Worm (Caenorhabditis elegans) whole organism, mixed stage, embryonic: ENCODE results near the gene srxa-10.
A peak's percentile ranks its signal among the peaks of the same experiment; 100 is the strongest.

Experiments
- M03D4.4 ChIP-seq: sonication (generic microtip); optimal IDR thresholded peaks from 2 replicates; lab custom pipeline; 2017; ENCODE audit warnings: mild to moderate bottlenecking, missing genetic modification characterization, missing compliant biosample characterization
- bed-3 ChIP-seq: fragments of 200-800 bp; sonication (Bioruptor generic); optimal IDR thresholded peaks from 3 replicates; lab custom pipeline; 2018; ENCODE audit warnings: mild to moderate bottlenecking, missing genetic modification characterization, moderate library complexity, missing compliant biosample characterization
- blmp-1 ChIP-seq: fragments of 150-350 bp; optimal IDR thresholded peaks from 2 replicates; lab custom pipeline; 2014; ENCODE audit warnings: missing biosample characterization, missing genetic modification characterization
- ceh-39 ChIP-seq: fragments of 150-350 bp; optimal IDR thresholded peaks from 2 replicates; lab custom pipeline; 2014; ENCODE audit warnings: missing biosample characterization, missing genetic modification characterization
- ceh-43 ChIP-seq: fragments of 200-800 bp; sonication (Bioruptor generic); optimal IDR thresholded peaks from 2 replicates; lab custom pipeline; 2018; ENCODE audit warnings: mild to moderate bottlenecking, missing genetic modification characterization, moderate library complexity, missing compliant biosample characterization
- ceh-83 ChIP-seq: fragments of 200-800 bp; sonication (Bioruptor generic); optimal IDR thresholded peaks from 2 replicates; lab custom pipeline; 2018; ENCODE audit warnings: mild to moderate bottlenecking, missing genetic modification characterization, missing compliant biosample characterization
- ces-1 ChIP-seq: fragments of 150-350 bp; optimal IDR thresholded peaks from 2 replicates; lab custom pipeline; 2014; ENCODE audit warnings: missing biosample characterization, missing genetic modification reagents, missing genetic modification characterization
- cnd-1 ChIP-seq: fragments of 200-800 bp; sonication (Bioruptor generic); optimal IDR thresholded peaks from 2 replicates; lab custom pipeline; 2018; ENCODE audit warnings: mild to moderate bottlenecking, missing genetic modification characterization, missing compliant biosample characterization
- drap-1 ChIP-seq: fragments of 200-800 bp; sonication (Bioruptor generic); optimal IDR thresholded peaks from 3 replicates; lab custom pipeline; 2018; ENCODE audit warnings: mild to moderate bottlenecking, missing genetic modification characterization, missing compliant biosample characterization
- elt-3 ChIP-seq: fragments of 150-350 bp; optimal IDR thresholded peaks from 2 replicates; lab custom pipeline; 2014; ENCODE audit warnings: missing biosample characterization, missing genetic modification characterization
- flh-1 ChIP-seq: fragments of 200-800 bp; sonication (Bioruptor generic); optimal IDR thresholded peaks from 2 replicates; lab custom pipeline; 2018; ENCODE audit warnings: mild to moderate bottlenecking, missing genetic modification characterization, moderate library complexity, missing compliant biosample characterization
- ham-2 ChIP-seq: fragments of 200-800 bp; sonication (Bioruptor generic); optimal IDR thresholded peaks from 2 replicates; lab custom pipeline; 2018; ENCODE audit warnings: mild to moderate bottlenecking, missing genetic modification characterization, missing compliant biosample characterization
- hlh-1 ChIP-seq: fragments of 150-350 bp; optimal IDR thresholded peaks from 2 replicates; lab custom pipeline; 2014; ENCODE audit warnings: missing biosample characterization, missing genetic modification reagents, missing genetic modification characterization
- lin-13 ChIP-seq: fragments of 150-350 bp; optimal IDR thresholded peaks from 2 replicates; lab custom pipeline; 2014; ENCODE audit warnings: missing biosample characterization, missing genetic modification characterization
- lin-32 ChIP-seq: fragments of 200-800 bp; sonication (Bioruptor generic); optimal IDR thresholded peaks from 2 replicates; lab custom pipeline; 2018; ENCODE audit warnings: mild to moderate bottlenecking, missing genetic modification characterization, missing compliant biosample characterization
- lsy-2 ChIP-seq: fragments of 150-350 bp; optimal IDR thresholded peaks from 2 replicates; lab custom pipeline; 2014; ENCODE audit warnings: missing biosample characterization, missing genetic modification characterization
- mab-5 ChIP-seq: fragments of 150-350 bp; optimal IDR thresholded peaks from 2 replicates; lab custom pipeline; 2014; ENCODE audit warnings: missing biosample characterization, missing genetic modification characterization
- mep-1 ChIP-seq: fragments of 150-350 bp; optimal IDR thresholded peaks from 2 replicates; lab custom pipeline; 2017; ENCODE audit warnings: missing biosample characterization, missing genetic modification reagents, missing genetic modification characterization, inconsistent platforms
- mls-2 ChIP-seq: sonication (generic microtip); optimal IDR thresholded peaks from 2 replicates; lab custom pipeline; 2016; ENCODE audit warnings: mild to moderate bottlenecking, missing genetic modification characterization, moderate library complexity, missing compliant biosample characterization
- nhr-12 ChIP-seq: fragments of 150-350 bp; optimal IDR thresholded peaks from 2 replicates; lab custom pipeline; 2014; ENCODE audit warnings: missing biosample characterization, missing genetic modification characterization
- nhr-2 ChIP-seq: fragments of 150-350 bp; optimal IDR thresholded peaks from 2 replicates; lab custom pipeline; 2014; ENCODE audit warnings: missing biosample characterization, missing genetic modification characterization
- nhr-237 ChIP-seq: fragments of 150-350 bp; optimal IDR thresholded peaks from 2 replicates; lab custom pipeline; 2014; ENCODE audit warnings: missing biosample characterization, missing genetic modification characterization
- nhr-28 ChIP-seq: fragments of 150-350 bp; optimal IDR thresholded peaks from 2 replicates; lab custom pipeline; 2014; ENCODE audit warnings: missing biosample characterization, missing genetic modification characterization
- nhr-76 ChIP-seq: sonication (generic microtip); optimal IDR thresholded peaks from 2 replicates; lab custom pipeline; 2017; ENCODE audit warnings: missing biosample characterization, missing genetic modification characterization
- pha-4 ChIP-seq: fragments of 150-350 bp; optimal IDR thresholded peaks from 2 replicates; lab custom pipeline; 2018; ENCODE audit warnings: missing biosample characterization, missing genetic modification reagents, missing genetic modification characterization
- sem-2 ChIP-seq: fragments of 200-800 bp; sonication (Bioruptor generic); optimal IDR thresholded peaks from 2 replicates; lab custom pipeline; 2018; ENCODE audit warnings: mild to moderate bottlenecking, missing genetic modification characterization, missing compliant biosample characterization
- snpc-4 ChIP-seq: fragments of 150-350 bp; optimal IDR thresholded peaks from 2 replicates; lab custom pipeline; 2014; ENCODE audit warnings: missing biosample characterization, missing genetic modification characterization
- sptf-1 ChIP-seq: sonication (generic microtip); optimal IDR thresholded peaks from 2 replicates; lab custom pipeline; 2017; ENCODE audit warnings: mild to moderate bottlenecking, missing genetic modification characterization, moderate library complexity, missing compliant biosample characterization
- tbx-8 ChIP-seq: fragments of 200-800 bp; sonication (Bioruptor generic); optimal IDR thresholded peaks from 2 replicates; lab custom pipeline; 2018; ENCODE audit warnings: mild to moderate bottlenecking, missing genetic modification characterization, moderate library complexity, missing compliant biosample characterization
- unc-120 ChIP-seq: sonication (generic microtip); optimal IDR thresholded peaks from 2 replicates; lab custom pipeline; 2017; ENCODE audit warnings: missing genetic modification characterization, missing compliant biosample characterization; ENCODE audit not compliant: poor library complexity, severe bottlenecking
- unc-62 ChIP-seq: fragments of 150-350 bp; optimal IDR thresholded peaks from 2 replicates; lab custom pipeline; 2014; ENCODE audit warnings: missing biosample characterization, missing genetic modification reagents, missing genetic modification characterization
- zip-8 ChIP-seq: fragments of 150-350 bp; optimal IDR thresholded peaks from 2 replicates; lab custom pipeline; 2014; ENCODE audit warnings: missing biosample characterization, missing genetic modification characterization
- ztf-11 ChIP-seq: fragments of 150-350 bp; optimal IDR thresholded peaks from 2 replicates; lab custom pipeline; 2014; ENCODE audit warnings: missing biosample characterization, missing genetic modification characterization

Gene srxa-10

DNA sequence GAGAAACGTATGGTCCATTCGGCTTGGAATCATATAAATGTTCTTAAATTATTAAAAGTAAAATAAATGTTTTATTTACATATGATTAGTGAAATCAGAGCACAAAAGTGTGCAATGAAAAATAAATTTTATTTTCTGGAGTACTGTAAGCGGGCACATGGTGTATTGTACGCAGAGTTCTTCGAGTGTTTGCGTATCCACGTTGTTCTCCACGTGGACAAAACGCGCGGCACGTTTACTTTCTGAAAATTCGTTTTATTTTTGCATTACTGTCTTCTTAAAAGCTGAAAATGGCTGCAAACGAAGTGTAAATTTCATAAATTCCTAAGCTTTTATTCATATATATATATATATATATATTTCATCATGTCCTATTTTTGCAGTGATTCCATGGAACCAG is 36.2 kb upstream of the srxa-10 start:
- TF ChIP-seq lin-32 (GFP tag; lab: Kevin White, UChicago) (no peak), drap-1 (no peak), flh-1 (GFP tag; lab: Kevin White, UChicago) (no peak), ceh-39 (tag; lab: Kevin White, UChicago) (no peak), sptf-1 (tag; lab: Kevin White, UChicago) (no peak), elt-3 (tag; lab: Kevin White, UChicago) (no peak), blmp-1 (tag; lab: Kevin White, UChicago) (no peak), mls-2 (tag; lab: Kevin White, UChicago) (no peak), nhr-2 (tag; lab: Kevin White, UChicago) (no peak), M03D4.4 (tag; lab: Kevin White, UChicago) (no peak), ceh-43 (GFP tag; lab: Kevin White, UChicago) (no peak), tbx-8 (GFP tag; lab: Kevin White, UChicago) (no peak), mab-5 (tag; lab: Kevin White, UChicago) (no peak), nhr-28 (no peak), nhr-76 (tag; lab: Kevin White, UChicago) (no peak), lsy-2 (tag; lab: Kevin White, UChicago) (no peak), mep-1 (tag; lab: Kevin White, UChicago) (no peak), zip-8 (tag; lab: Kevin White, UChicago) (no peak), lin-13 (tag; lab: Kevin White, UChicago) (no peak), ceh-83 (GFP tag; lab: Kevin White, UChicago) (no peak)

DNA sequence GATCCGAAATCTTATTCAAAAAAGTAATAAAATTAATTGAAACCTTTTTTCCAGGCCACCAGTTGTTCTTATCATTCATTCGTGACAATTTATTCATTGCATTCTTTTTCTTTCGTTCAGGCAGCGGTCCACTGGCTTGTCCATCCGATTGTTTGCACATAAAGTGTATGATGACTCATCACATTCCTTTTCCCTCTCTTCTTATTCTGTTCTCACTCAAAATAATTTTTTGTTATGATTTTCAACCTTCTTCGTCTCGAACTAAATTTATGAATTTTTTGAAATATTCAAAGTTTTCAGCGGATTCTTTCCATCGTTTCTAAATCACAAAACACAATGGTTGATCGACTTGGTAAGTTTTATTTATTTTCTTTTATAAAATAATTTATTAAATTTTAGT is 34.2 kb upstream of the srxa-10 start, which contains the start of gene ZK632.12:
Gene ZK632.12, plus strand, starts transcription at position 301 of the 400 bp plus-strand sequence.
- TF ChIP-seq cnd-1 (tag; lab: Kevin White, UChicago) (no peak), ceh-39 (tag; lab: Kevin White, UChicago) (no peak), nhr-237 (tag; lab: Kevin White, UChicago) (no peak), lin-13 (tag; lab: Kevin White, UChicago) (no peak), unc-62 (GFP tag; lab: Kevin White, UChicago) (no peak), hlh-1 (tag; lab: Kevin White, UChicago) (no peak), sem-2 (GFP tag; lab: Kevin White, UChicago) (no peak), M03D4.4 (tag; lab: Kevin White, UChicago) (no peak), drap-1 (no peak), lsy-2 (tag; lab: Kevin White, UChicago) (no peak), ztf-11 (no peak), ham-2 (GFP tag; lab: Kevin White, UChicago) (no peak), tbx-8 (GFP tag; lab: Kevin White, UChicago) (no peak), unc-120 (tag; lab: Kevin White, UChicago) (no peak), bed-3 (GFP tag; lab: Kevin White, UChicago) (no peak), ceh-83 (GFP tag; lab: Kevin White, UChicago) (no peak), mls-2 (tag; lab: Kevin White, UChicago) (no peak), lin-32 (GFP tag; lab: Kevin White, UChicago) (no peak), ceh-43 (GFP tag; lab: Kevin White, UChicago) (no peak), nhr-12 (no peak)

DNA sequence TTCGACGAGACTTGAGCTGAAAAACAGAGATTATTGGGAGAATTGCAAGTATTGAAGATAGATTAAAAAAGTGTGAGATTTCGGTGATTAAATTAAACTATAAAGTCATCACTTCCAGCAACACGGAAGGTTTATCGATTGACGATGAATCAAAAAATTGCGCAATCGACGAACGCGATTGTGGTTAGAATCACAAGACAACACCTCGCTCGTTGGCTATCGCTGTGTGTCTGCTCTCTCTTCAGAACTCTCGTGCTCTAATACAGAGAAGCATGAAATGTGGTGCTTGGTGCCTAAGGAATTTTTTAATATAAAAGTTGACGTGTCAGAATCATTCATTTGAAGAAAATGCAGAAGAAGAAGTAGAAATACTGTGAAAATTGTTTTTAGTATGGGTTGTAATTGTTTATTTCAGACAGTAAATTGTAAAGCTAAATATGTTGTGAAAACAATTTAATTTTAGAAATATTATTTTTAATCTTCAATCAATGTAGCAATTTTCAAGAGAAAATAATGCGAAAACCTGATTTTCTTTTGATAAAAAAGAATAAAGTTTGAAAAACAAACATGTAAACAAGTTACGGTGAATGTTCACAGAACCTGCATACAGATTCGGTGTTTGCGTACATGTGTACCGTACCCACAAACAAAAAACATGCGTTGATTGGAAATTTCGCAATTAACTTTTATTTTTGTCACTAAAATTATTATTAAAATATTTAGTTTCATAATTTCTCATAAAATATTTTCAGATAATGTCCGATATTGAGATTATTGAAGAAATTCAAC is 31.0 kb upstream of the srxa-10 start, which contains the start of the genes ZK632.10 and ZK632.11:
Gene ZK632.10, minus strand, starts transcription at position 560 of the 789 bp plus-strand sequence.
Gene ZK632.11, plus strand, starts transcription at position 753 of the 789 bp plus-strand sequence.
- TF ChIP-seq snpc-4 (tag; lab: Kevin White, UChicago) (no peak), ces-1 (peak; percentile 61), pha-4 (tag; lab: Kevin White, UChicago) (peak; percentile 76), blmp-1 (tag; lab: Kevin White, UChicago) (no peak), mep-1 (tag; lab: Kevin White, UChicago) (peak; percentile 4), drap-1 (no peak), lsy-2 (tag; lab: Kevin White, UChicago) (peak; percentile 96), zip-8 (tag; lab: Kevin White, UChicago) (peak; percentile 38), ceh-39 (tag; lab: Kevin White, UChicago) (no peak), nhr-237 (tag; lab: Kevin White, UChicago) (peak; percentile 9)
